Worm (Caenorhabditis elegans) whole organism, L4 larva: ENCODE results near the gene acr-10.
A peak's percentile ranks its signal among the peaks of the same experiment; 100 is the strongest.

ENCODE experiments used
- Y75B8A.6 ChIP-seq: fragments of 200-800 bp; sonication (Bioruptor generic); IDR thresholded peaks from 2 replicates; pipeline ENCODE4 v1.3.6; 2022; ENCODE audit warnings: missing genetic modification reagents, missing genetic modification characterization, missing compliant biosample characterization
- aha-1 ChIP-seq: fragments of 150-350 bp; peaks from one replicate; lab custom pipeline; 2014; ENCODE audit warnings: missing biosample characterization, missing genetic modification characterization
- ceh-82 ChIP-seq: sonication (generic microtip); optimal IDR thresholded peaks from 2 replicates; lab custom pipeline; 2017; ENCODE audit warnings: missing biosample characterization, missing genetic modification characterization
- daf-12 ChIP-seq: fragments of 150-350 bp; optimal IDR thresholded peaks from 2 replicates; lab custom pipeline; 2014; ENCODE audit warnings: missing biosample characterization, missing genetic modification reagents, missing genetic modification characterization
- fos-1 ChIP-seq: fragments of 150-350 bp; optimal IDR thresholded peaks from 2 replicates; lab custom pipeline; 2014; ENCODE audit warnings: missing biosample characterization, missing genetic modification characterization
- hmg-1.1 ChIP-seq: fragments of 200-800 bp; sonication (Bioruptor generic); IDR thresholded peaks from 2 replicates; pipeline ENCODE4 v1.3.6; 2022; ENCODE audit warnings: missing genetic modification reagents, missing genetic modification characterization, missing compliant biosample characterization
- mdl-1 ChIP-seq, 2 experiments: fragments of 150-350 bp in 1 of 2; sonication (generic microtip) in 1 of 2; optimal IDR thresholded peaks; 2 replicates each; lab custom pipeline; 2014 to 2017; ENCODE audit warnings: missing biosample characterization in 2 of 2, missing genetic modification characterization in 2 of 2
- mdt-29 ChIP-seq: fragments of 200-800 bp; sonication (Bioruptor generic); IDR thresholded peaks from 2 replicates; pipeline ENCODE4 v1.3.6; 2022; ENCODE audit warnings: missing genetic modification reagents, missing genetic modification characterization, missing compliant biosample characterization
- nhr-102 ChIP-seq: sonication (generic microtip); optimal IDR thresholded peaks from 2 replicates; lab custom pipeline; 2016; ENCODE audit warnings: mild to moderate bottlenecking, missing genetic modification characterization, moderate library complexity, missing compliant biosample characterization
- nhr-11 ChIP-seq: fragments of 150-350 bp; optimal IDR thresholded peaks from 2 replicates; lab custom pipeline; 2014; ENCODE audit warnings: missing biosample characterization, missing genetic modification characterization
- nhr-25 ChIP-seq: sonication (generic microtip); optimal IDR thresholded peaks from 2 replicates; lab custom pipeline; 2017; ENCODE audit warnings: missing genetic modification characterization, mild to moderate bottlenecking, missing compliant biosample characterization, antibody characterized with exemption, moderate library complexity, borderline replicate concordance; ENCODE audit not compliant: insufficient read depth
- nhr-76 ChIP-seq: fragments of 150-350 bp; optimal IDR thresholded peaks from 2 replicates; lab custom pipeline; 2014; ENCODE audit warnings: missing biosample characterization, missing genetic modification characterization
- unc-62 ChIP-seq, 3 experiments: fragments of 150-350 bp in 1 of 3; sonication (generic microtip); optimal IDR thresholded peaks in 2 of 3; peaks in 1 of 3; 1 replicate in 1 of 3; 2 replicates in 2 of 3; lab custom pipeline; 2014 to 2017; ENCODE audit warnings: missing biosample characterization in 3 of 3, missing genetic modification characterization in 3 of 3, missing genetic modification reagents in 3 of 3, missing genotype in 1 of 3
- ztf-11 ChIP-seq: fragments of 150-350 bp; optimal IDR thresholded peaks from 2 replicates; lab custom pipeline; 2014; ENCODE audit warnings: missing biosample characterization, missing genetic modification characterization

DNA sequence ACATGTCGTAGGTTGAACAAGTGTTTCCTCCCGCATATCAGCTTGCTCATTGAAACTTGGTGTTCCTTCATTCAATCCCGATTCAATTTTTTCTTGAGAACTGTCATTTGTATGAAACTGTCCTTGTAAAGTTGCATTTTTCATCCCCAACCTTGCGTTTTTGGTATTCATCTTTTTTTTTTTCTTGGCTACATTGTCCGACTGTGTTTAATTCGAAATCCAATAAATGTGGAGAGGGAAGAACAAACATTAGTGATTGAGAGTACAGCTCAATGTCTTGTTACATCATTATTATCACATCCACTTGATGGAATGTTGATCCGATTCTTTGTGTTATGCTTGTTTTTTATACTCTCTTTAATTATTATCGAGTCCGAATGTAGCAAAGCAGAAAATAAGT, at the start of gene acr-10:
- no peak for TF ChIP-seq nhr-25 (tag; lab: Kevin White, UChicago)
- TF ChIP-seq mdt-29 (GFP tag; lab: Robert Waterston, UW): no peak
- no peak for TF ChIP-seq nhr-11 (tag; lab: Kevin White, UChicago)
- TF ChIP-seq mdl-1 (tag; optimal IDR thresholded peaks at IDR 0.05; lab: Kevin White, UChicago): no peak
- TF ChIP-seq nhr-102: peak; percentile 16
- no peak for TF ChIP-seq ceh-82 (tag; lab: Kevin White, UChicago)
- no peak for TF ChIP-seq hmg-1.1 (GFP tag; lab: Robert Waterston, UW)
- TF ChIP-seq aha-1 (tag; lab: Kevin White, UChicago): peak; percentile 74
- no peak for TF ChIP-seq Y75B8A.6 (GFP tag; lab: Robert Waterston, UW)
- TF ChIP-seq unc-62 (GFP tag; optimal IDR thresholded peaks at IDR 0.05 in 1 of 2; lab: Kevin White, UChicago): no peak
- no peak for TF ChIP-seq unc-62 (tag; optimal IDR thresholded peaks at IDR 0.05; lab: Kevin White, UChicago)
- no peak for TF ChIP-seq ztf-11 (tag; lab: Kevin White, UChicago)
- no peak for TF ChIP-seq nhr-76 (tag; lab: Kevin White, UChicago)
- TF ChIP-seq fos-1 (tag; lab: Kevin White, UChicago): no peak
- TF ChIP-seq daf-12 (tag; lab: Kevin White, UChicago): no peak
